Worm (Caenorhabditis elegans) whole organism, L4/young adult: Measurements from ENCODE around the gene srr-10.

Experiments used
- W03F9.2 ChIP-seq: fragments of 150-350 bp; optimal IDR thresholded peaks from 2 replicates; lab custom pipeline; 2014; ENCODE audit warnings: missing biosample characterization, missing genetic modification characterization
- dao-5 ChIP-seq: sonication (generic microtip); optimal IDR thresholded peaks from 2 replicates; lab custom pipeline; 2016; ENCODE audit warnings: missing genotype, missing genetic modification characterization, moderate library complexity, missing compliant biosample characterization
- him-1 ChIP-seq: sonication (generic microtip); optimal IDR thresholded peaks from 2 replicates; lab custom pipeline; 2016; ENCODE audit warnings: missing genotype, missing genetic modification reagents, missing genetic modification characterization, missing compliant biosample characterization

- TF ChIP-seq him-1 (tag; lab: Kevin White, UChicago): no peak
- no peak for TF ChIP-seq W03F9.2
- TF ChIP-seq dao-5 (tag; lab: Kevin White, UChicago): no peak
Measured at ce11 chrV:7716034-7716433, 19.4 kb upstream of the srr-10 start, which contains the start of gene ZK105.12.
